Worm (Caenorhabditis elegans) whole organism, L3 larva: ENCODE data around the gene lact-2.

Experiments
- R02D3.7 ChIP-seq: fragments of 150-350 bp; optimal IDR thresholded peaks from 2 replicates; lab custom pipeline; 2014; ENCODE audit warnings: missing biosample characterization, missing genetic modification characterization
- ZK546.5 ChIP-seq: sonication (generic microtip); optimal IDR thresholded peaks from 2 replicates; lab custom pipeline; 2017; ENCODE audit warnings: missing biosample characterization, missing genetic modification characterization
- aly-2 ChIP-seq: fragments of 150-350 bp; optimal IDR thresholded peaks from 2 replicates; lab custom pipeline; 2014; ENCODE audit warnings: missing biosample characterization, missing genetic modification characterization
- ama-1 ChIP-seq: fragments of 150-350 bp; optimal IDR thresholded peaks from 2 replicates; lab custom pipeline; 2018
- ceh-16 ChIP-seq: sonication (generic microtip); optimal IDR thresholded peaks from 2 replicates; lab custom pipeline; 2017; ENCODE audit warnings: missing biosample characterization, missing genetic modification characterization
- ceh-82 ChIP-seq: fragments of 150-350 bp; optimal IDR thresholded peaks from 2 replicates; lab custom pipeline; 2014; ENCODE audit warnings: missing biosample characterization, missing genetic modification characterization
- ceh-9 ChIP-seq: sonication (generic microtip); optimal IDR thresholded peaks from 2 replicates; lab custom pipeline; 2018; ENCODE audit warnings: missing biosample characterization, missing genetic modification characterization
- egl-27 ChIP-seq: sonication (generic microtip); optimal IDR thresholded peaks from 4 replicates; lab custom pipeline; 2017; ENCODE audit warnings: missing biosample characterization, missing genetic modification reagents, missing genetic modification characterization
- egl-5 ChIP-seq: fragments of 150-350 bp; optimal IDR thresholded peaks from 2 replicates; lab custom pipeline; 2017; ENCODE audit warnings: missing biosample characterization, missing genetic modification reagents, missing genetic modification characterization, inconsistent platforms
- elt-2 ChIP-seq: sonication (generic microtip); optimal IDR thresholded peaks from 2 replicates; lab custom pipeline; 2016; ENCODE audit warnings: missing genetic modification reagents, mild to moderate bottlenecking, missing genetic modification characterization, missing compliant biosample characterization
- elt-3 ChIP-seq, 3 experiments: fragments of 150-350 bp in 1 of 3; sonication (generic microtip) in 2 of 3; optimal IDR thresholded peaks; 2 replicates in 2 of 3; 4 replicates in 1 of 3; lab custom pipeline; 2014 to 2017; ENCODE audit warnings: missing biosample characterization in 3 of 3, missing genetic modification characterization in 3 of 3
- eor-1 ChIP-seq, 2 experiments: fragments of 150-350 bp; optimal IDR thresholded peaks; 2 replicates each; lab custom pipeline; 2014 to 2018; ENCODE audit warnings: missing biosample characterization in 2 of 2, missing genetic modification characterization in 2 of 2
- fkh-10 ChIP-seq: sonication (generic microtip); optimal IDR thresholded peaks from 2 replicates; lab custom pipeline; 2017; ENCODE audit warnings: missing biosample characterization, missing genetic modification reagents, missing genetic modification characterization
- fkh-2 ChIP-seq: fragments of 150-350 bp; optimal IDR thresholded peaks from 2 replicates; lab custom pipeline; 2014; ENCODE audit warnings: missing biosample characterization, missing genetic modification reagents, missing genetic modification characterization
- hmg-11 ChIP-seq: sonication (generic microtip); optimal IDR thresholded peaks from 2 replicates; lab custom pipeline; 2016; ENCODE audit warnings: missing genetic modification characterization, missing compliant biosample characterization
- jun-1 ChIP-seq: fragments of 150-350 bp; optimal IDR thresholded peaks from 2 replicates; lab custom pipeline; 2014; ENCODE audit warnings: missing biosample characterization, missing genetic modification reagents, missing genetic modification characterization
- lin-15B ChIP-seq: fragments of 150-350 bp; optimal IDR thresholded peaks from 2 replicates; lab custom pipeline; 2014; ENCODE audit warnings: missing biosample characterization, missing genetic modification characterization
- lin-39 ChIP-seq: fragments of 150-350 bp; optimal IDR thresholded peaks from 2 replicates; lab custom pipeline; 2018; ENCODE audit warnings: missing biosample characterization, missing genetic modification reagents, missing genetic modification characterization
- lsy-12 ChIP-seq: sonication (generic microtip); optimal IDR thresholded peaks from 2 replicates; lab custom pipeline; 2016; ENCODE audit warnings: mild to moderate bottlenecking, missing genetic modification characterization, missing compliant biosample characterization
- nfya-1 ChIP-seq: sonication (generic microtip); optimal IDR thresholded peaks from 2 replicates; lab custom pipeline; 2017; ENCODE audit warnings: missing genetic modification characterization, mild to moderate bottlenecking, missing compliant biosample characterization, antibody characterized with exemption, moderate library complexity; ENCODE audit not compliant: insufficient read depth
- nhr-11 ChIP-seq: fragments of 150-350 bp; optimal IDR thresholded peaks from 2 replicates; lab custom pipeline; 2014; ENCODE audit warnings: missing biosample characterization, missing genetic modification characterization
- nhr-23 ChIP-seq: fragments of 150-350 bp; optimal IDR thresholded peaks from 2 replicates; lab custom pipeline; 2014; ENCODE audit warnings: missing biosample characterization, missing genetic modification reagents, missing genetic modification characterization
- nhr-237 ChIP-seq: fragments of 150-350 bp; optimal IDR thresholded peaks from 2 replicates; lab custom pipeline; 2014; ENCODE audit warnings: missing biosample characterization, missing genetic modification characterization
- nhr-25 ChIP-seq: sonication (generic microtip); optimal IDR thresholded peaks from 2 replicates; lab custom pipeline; 2017; ENCODE audit warnings: missing biosample characterization, missing genetic modification characterization
- nhr-28 ChIP-seq: fragments of 150-350 bp; optimal IDR thresholded peaks from 2 replicates; lab custom pipeline; 2014; ENCODE audit warnings: missing biosample characterization, missing genetic modification characterization
- nhr-43 ChIP-seq: sonication (generic microtip); optimal IDR thresholded peaks from 2 replicates; lab custom pipeline; 2016; ENCODE audit warnings: mild to moderate bottlenecking, missing genetic modification characterization, missing compliant biosample characterization; ENCODE audit not compliant: poor library complexity, severe bottlenecking
- nhr-76 ChIP-seq: fragments of 150-350 bp; sonication (generic microtip); optimal IDR thresholded peaks from 5 replicates; lab custom pipeline; 2014; ENCODE audit warnings: missing biosample characterization, missing genetic modification characterization
- pha-4 ChIP-seq: fragments of 150-350 bp; optimal IDR thresholded peaks from 2 replicates; lab custom pipeline; 2014; ENCODE audit warnings: missing biosample characterization, missing genetic modification reagents, missing genetic modification characterization
- pqm-1 ChIP-seq: fragments of 150-350 bp; optimal IDR thresholded peaks from 2 replicates; lab custom pipeline; 2017; ENCODE audit warnings: missing biosample characterization, missing genetic modification characterization, inconsistent platforms
- sea-2 ChIP-seq: fragments of 150-350 bp; sonication (generic microtip); optimal IDR thresholded peaks from 4 replicates; lab custom pipeline; 2014; ENCODE audit warnings: missing biosample characterization, missing genetic modification reagents, missing genetic modification characterization
- skn-1 ChIP-seq: fragments of 150-350 bp; optimal IDR thresholded peaks from 2 replicates; lab custom pipeline; 2014; ENCODE audit warnings: missing biosample characterization, missing genetic modification characterization
- tbx-2 ChIP-seq: sonication (generic microtip); optimal IDR thresholded peaks from 2 replicates; lab custom pipeline; 2016; ENCODE audit warnings: mild to moderate bottlenecking, missing genetic modification characterization, missing compliant biosample characterization
- unc-39 ChIP-seq: sonication (generic microtip); optimal IDR thresholded peaks from 4 replicates; lab custom pipeline; 2017; ENCODE audit warnings: missing biosample characterization, missing genetic modification characterization
- unc-62 ChIP-seq: fragments of 150-350 bp; sonication (generic microtip); optimal IDR thresholded peaks from 4 replicates; lab custom pipeline; 2014; ENCODE audit warnings: missing biosample characterization, missing genetic modification reagents, missing genetic modification characterization
- zag-1 ChIP-seq: fragments of 150-350 bp; optimal IDR thresholded peaks from 2 replicates; lab custom pipeline; 2014; ENCODE audit warnings: missing biosample characterization, missing genetic modification characterization
- ztf-11 ChIP-seq: fragments of 150-350 bp; optimal IDR thresholded peaks from 2 replicates; lab custom pipeline; 2014; ENCODE audit warnings: missing biosample characterization, missing genetic modification characterization
- ztf-4 ChIP-seq: fragments of 150-350 bp; optimal IDR thresholded peaks from 2 replicates; lab custom pipeline; 2014; ENCODE audit warnings: missing biosample characterization, missing genetic modification characterization

The lact-2 gene

DNA sequence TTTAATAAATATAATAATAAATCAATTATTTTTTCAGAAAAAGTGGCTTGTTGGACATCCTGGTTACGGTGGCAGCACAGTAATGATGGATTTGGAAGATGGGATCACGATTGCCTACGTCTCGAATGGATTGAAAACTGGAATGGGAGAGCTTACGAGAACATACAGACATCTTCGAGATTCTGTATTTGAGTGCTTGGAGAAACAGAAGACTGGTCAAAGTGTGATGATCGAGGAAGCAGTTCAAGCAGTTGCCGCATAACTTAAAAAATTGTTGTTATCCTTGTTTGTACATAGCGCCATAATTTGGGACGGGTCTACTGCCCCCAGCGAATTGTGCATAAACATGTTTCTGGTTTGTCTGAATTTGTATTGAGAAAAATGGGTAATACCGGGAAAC is 3.8 kb downstream of the lact-2 start:
- TF ChIP-seq skn-1 (tag; lab: Kevin White, UChicago) (no peak), nfya-1 (tag; lab: Kevin White, UChicago) (no peak), pqm-1 (tag; lab: Kevin White, UChicago) (no peak), nhr-28 (tag; lab: Kevin White, UChicago) (no peak), lin-39 (no peak), nhr-76 (tag; lab: Kevin White, UChicago) (no peak)
- TF ChIP-seq, all 47 proteins: peak for 0

DNA sequence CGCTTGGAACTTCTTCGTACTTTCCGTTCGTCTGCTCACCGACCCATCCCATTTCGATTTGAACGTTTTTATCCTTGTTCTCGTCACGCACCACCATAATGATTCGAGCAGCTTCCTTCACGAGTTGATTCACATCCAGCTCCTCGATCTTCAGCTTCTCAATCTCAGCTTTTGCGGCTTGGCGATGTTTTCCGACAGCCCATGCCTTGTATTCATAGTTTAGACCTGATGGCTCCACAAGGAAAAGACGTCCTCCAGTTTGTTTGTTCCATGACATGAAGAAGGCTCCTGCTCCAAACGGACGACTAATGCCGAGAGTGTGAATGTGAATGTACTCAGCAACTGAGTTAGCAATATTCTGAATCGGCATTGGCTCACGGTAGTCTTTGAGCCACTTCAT is 4.4 kb downstream of the lact-2 start:
- TF ChIP-seq R02D3.7 (tag; lab: Kevin White, UChicago) (no peak), ceh-9 (tag; lab: Kevin White, UChicago) (no peak), jun-1 (tag; lab: Kevin White, UChicago) (no peak), pqm-1 (tag; lab: Kevin White, UChicago) (no peak), nhr-237 (no peak), fkh-10 (no peak), aly-2 (no peak), nhr-11 (tag; lab: Kevin White, UChicago) (no peak), zag-1 (no peak)

DNA sequence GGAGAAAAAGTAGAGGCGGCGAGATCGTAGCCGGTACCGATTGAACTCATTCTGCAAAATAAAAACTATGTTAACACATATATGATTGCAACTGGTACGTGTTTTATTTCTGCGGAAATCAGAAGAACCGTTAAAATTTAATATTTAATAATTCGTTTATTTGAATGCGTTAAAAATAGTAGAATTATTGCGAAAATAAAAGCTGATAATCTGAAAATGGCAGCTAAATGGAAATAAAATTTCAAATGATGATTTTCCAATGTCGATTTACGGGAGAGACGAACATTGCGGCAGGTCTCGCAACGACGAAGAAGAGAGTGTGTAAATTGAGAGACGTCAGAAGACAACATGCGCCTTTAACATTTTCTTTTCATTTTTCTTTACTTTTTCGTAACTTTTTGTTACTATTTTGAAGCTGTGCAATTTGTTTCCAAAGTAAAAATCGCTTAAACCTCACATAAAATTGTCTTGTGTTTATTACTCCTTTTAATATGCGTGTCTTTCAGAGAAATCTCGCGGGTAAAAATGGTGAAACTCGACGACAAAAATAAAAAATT is 5.2 kb downstream of the lact-2 start, which contains the start of the genes pas-7 and puf-12:
Gene pas-7 (minus strand): TSS at position 51 of the 557 bp plus-strand sequence.
Gene puf-12 (plus strand): TSS at position 507 of the 557 bp plus-strand sequence.
- TF ChIP-seq tbx-2 (no peak), nhr-43 (no peak), ceh-16 (tag; lab: Kevin White, UChicago) (no peak), ztf-11 (tag; lab: Kevin White, UChicago) (no peak), nfya-1 (tag; lab: Kevin White, UChicago) (peak; percentile 75), fkh-2 (tag; lab: Kevin White, UChicago) (no peak), lin-15B (tag; lab: Kevin White, UChicago) (peak; percentile 61), pha-4 (tag; lab: Kevin White, UChicago) (peak; percentile 70), aly-2 (no peak), elt-2 (tag; lab: Kevin White, UChicago) (peak; percentile 6), ama-1 (lab: Kevin White, UChicago) (no peak), ztf-4 (tag; lab: Kevin White, UChicago) (no peak), nhr-23 (tag; lab: Kevin White, UChicago) (peak; percentile 32), jun-1 (tag; lab: Kevin White, UChicago) (no peak), R02D3.7 (tag; lab: Kevin White, UChicago) (peak; percentile 62), sea-2 (GFP tag; lab: Kevin White, UChicago) (no peak), skn-1 (tag; lab: Kevin White, UChicago) (peak; percentile 97), egl-5 (no peak)
- TF ChIP-seq, all 47 proteins: peak for 7

DNA sequence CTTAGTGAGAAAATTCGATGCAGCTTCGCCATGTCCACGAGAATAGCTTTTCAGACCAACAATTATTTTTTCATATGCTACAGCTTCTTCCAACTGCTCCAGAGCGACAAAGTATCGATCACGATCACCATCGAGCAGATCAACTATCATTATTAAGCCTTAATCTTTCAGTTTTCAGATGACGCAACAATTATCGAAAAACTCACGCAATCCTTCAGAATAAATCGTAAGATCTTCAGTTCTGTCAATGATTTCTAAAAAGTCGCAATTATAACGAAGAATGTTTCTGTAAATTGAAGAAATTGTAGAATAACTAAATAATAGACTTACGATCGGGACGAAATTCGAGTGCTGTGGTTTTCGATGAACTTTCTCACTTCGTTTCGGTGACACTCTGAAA is 8.5 kb downstream of the lact-2 start:
- TF ChIP-seq ceh-82 (no peak), elt-3 (tag; optimal IDR thresholded peaks at IDR 0.05; lab: Kevin White, UChicago) (no peak), nhr-23 (tag; lab: Kevin White, UChicago) (no peak), egl-27 (tag; lab: Kevin White, UChicago) (no peak), lsy-12 (tag; lab: Kevin White, UChicago) (no peak), egl-5 (no peak), nhr-76 (tag; lab: Kevin White, UChicago) (no peak)

DNA sequence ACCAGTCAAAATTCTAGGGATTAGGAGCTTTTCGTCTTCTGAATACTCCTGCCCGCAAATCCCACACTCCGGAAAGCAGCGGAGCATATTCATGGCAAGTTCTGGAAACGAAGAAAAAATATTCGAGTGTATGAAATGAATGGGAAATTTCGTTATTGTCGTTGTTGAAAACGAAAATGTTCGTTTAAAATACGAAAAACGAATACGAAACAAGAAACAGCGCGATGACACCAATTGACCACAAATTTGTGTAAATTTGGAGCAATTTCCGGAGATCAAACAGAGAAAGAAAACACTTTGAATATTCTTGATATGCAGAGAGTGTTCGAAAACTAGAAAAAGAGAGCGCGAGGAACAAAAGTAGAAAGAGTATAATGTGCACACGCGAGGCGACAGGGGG is 10.9 kb downstream of the lact-2 start, which contains the start of gene ZK945.4:
Gene ZK945.4 (minus strand): TSS at position 101 of the 400 bp plus-strand sequence.
- no peak for TF ChIP-seq hmg-11 (tag; lab: Kevin White, UChicago)
- TF ChIP-seq lsy-12 (tag; lab: Kevin White, UChicago), result no peak
- TF ChIP-seq nhr-28 (tag; lab: Kevin White, UChicago), result no peak
- no peak for TF ChIP-seq eor-1 (tag; optimal IDR thresholded peaks at IDR 0.05; lab: Kevin White, UChicago)
- TF ChIP-seq nhr-25 (tag; lab: Kevin White, UChicago), result no peak
- no peak for TF ChIP-seq nhr-43
- no peak for TF ChIP-seq ZK546.5 (tag; lab: Kevin White, UChicago)
- TF ChIP-seq unc-39 (tag; lab: Kevin White, UChicago), result no peak
- TF ChIP-seq elt-3 (tag; optimal IDR thresholded peaks at IDR 0.05; lab: Kevin White, UChicago), result no peak
- TF ChIP-seq ceh-82, result no peak
- TF ChIP-seq unc-62 (GFP tag; lab: Kevin White, UChicago), result no peak
- TF ChIP-seq sea-2 (GFP tag; lab: Kevin White, UChicago), result no peak
- TF ChIP-seq lin-39, result no peak
- TF ChIP-seq lin-15B (tag; lab: Kevin White, UChicago), result no peak
- no peak for TF ChIP-seq zag-1
- TF ChIP-seq pha-4 (tag; lab: Kevin White, UChicago), result no peak
- TF ChIP-seq fkh-2 (tag; lab: Kevin White, UChicago), result no peak
- no peak for TF ChIP-seq tbx-2
- TF ChIP-seq elt-2 (tag; lab: Kevin White, UChicago), result no peak
